Worm (Caenorhabditis elegans): ENCODE results near the gene npr-28.

DNA sequence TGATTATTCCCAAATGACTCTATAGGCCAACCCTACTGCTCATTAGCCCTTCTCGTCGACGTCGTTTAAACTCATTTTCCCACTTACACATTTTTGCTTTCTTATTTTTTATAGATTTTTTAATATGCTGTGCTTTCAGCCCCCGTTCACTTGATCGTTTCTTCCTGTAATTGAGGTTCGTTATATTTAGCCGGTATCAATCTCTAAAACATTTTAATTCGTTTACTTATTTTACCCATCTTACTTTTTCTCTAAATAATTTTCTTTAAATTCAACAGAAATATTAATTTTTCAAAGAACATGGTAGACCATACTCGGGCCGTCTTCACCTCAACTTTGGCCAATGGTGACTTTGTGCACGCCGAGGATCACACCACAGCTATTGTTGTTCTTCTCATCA lies 9.2 kb downstream of the npr-28 start, which contains the start of gene F55E10.1:
- TF ChIP-seq F16B12.6 (tag; optimal IDR thresholded peaks at IDR 0.05) (no peak), ces-1 (GFP tag; optimal IDR thresholded peaks at IDR 0.05) (no peak), ama-1 (optimal IDR thresholded peaks at IDR 0.05) (no peak), elt-3 (tag; optimal IDR thresholded peaks at IDR 0.05) (no peak), nhr-84 (tag; optimal IDR thresholded peaks at IDR 0.05) (no peak)

All from whole organism, L1 larva.